Worm (Caenorhabditis elegans) whole organism, midembryonic: ENCODE data around the gene F42A9.9.
A peak's percentile ranks its signal among the peaks of the same experiment; 100 is the strongest.

ENCODE experiments used
- T22C8.4 ChIP-seq: fragments of 200-800 bp; sonication (Bioruptor generic); IDR thresholded peaks from 2 replicates; pipeline ENCODE4 v1.3.6; 2022; ENCODE audit warnings: missing genetic modification characterization, missing compliant biosample characterization
- cog-1 ChIP-seq: sonication (generic microtip); optimal IDR thresholded peaks from 2 replicates; lab custom pipeline; 2016; ENCODE audit warnings: missing genetic modification characterization, missing compliant biosample characterization
- flt-1 ChIP-seq: fragments of 200-800 bp; sonication (Bioruptor generic); IDR thresholded peaks from 2 replicates; pipeline ENCODE4 v1.3.6; 2022; ENCODE audit warnings: missing genetic modification characterization, missing compliant biosample characterization
- klf-2 ChIP-seq: fragments of 200-800 bp; sonication (Bioruptor generic); conservative IDR thresholded peaks from 2 replicates; pipeline ENCODE4 v1.3.6; 2022; ENCODE audit warnings: missing genetic modification reagents, missing genetic modification characterization, missing compliant biosample characterization
- med-1 ChIP-seq: sonication (generic microtip); optimal IDR thresholded peaks from 2 replicates; lab custom pipeline; 2017; ENCODE audit warnings: missing genetic modification characterization, mild to moderate bottlenecking, missing compliant biosample characterization, antibody characterized with exemption, missing genetic modification reagents; ENCODE audit not compliant: insufficient read depth
- ref-1 ChIP-seq: fragments of 200-800 bp; sonication (Bioruptor generic); conservative IDR thresholded peaks from 2 replicates; pipeline ENCODE4 v1.3.6; 2022; ENCODE audit warnings: missing genetic modification reagents, missing genetic modification characterization, missing compliant biosample characterization
- tab-1 ChIP-seq: fragments of 200-800 bp; sonication (Bioruptor generic); IDR thresholded peaks from 2 replicates; pipeline ENCODE4 v1.3.6; 2022; ENCODE audit warnings: missing genetic modification characterization, missing compliant biosample characterization
- ztf-23 ChIP-seq: fragments of 200-800 bp; sonication (Bioruptor generic); IDR thresholded peaks from 2 replicates; pipeline ENCODE4 v1.3.6; 2022; ENCODE audit warnings: missing genetic modification reagents, missing genetic modification characterization, missing compliant biosample characterization
- ztf-29 ChIP-seq: fragments of 200-800 bp; sonication (Bioruptor generic); IDR thresholded peaks from 2 replicates; pipeline ENCODE4 v1.3.6; 2022; ENCODE audit warnings: missing genetic modification reagents, missing genetic modification characterization, missing compliant biosample characterization

F42A9.9 gene

DNA sequence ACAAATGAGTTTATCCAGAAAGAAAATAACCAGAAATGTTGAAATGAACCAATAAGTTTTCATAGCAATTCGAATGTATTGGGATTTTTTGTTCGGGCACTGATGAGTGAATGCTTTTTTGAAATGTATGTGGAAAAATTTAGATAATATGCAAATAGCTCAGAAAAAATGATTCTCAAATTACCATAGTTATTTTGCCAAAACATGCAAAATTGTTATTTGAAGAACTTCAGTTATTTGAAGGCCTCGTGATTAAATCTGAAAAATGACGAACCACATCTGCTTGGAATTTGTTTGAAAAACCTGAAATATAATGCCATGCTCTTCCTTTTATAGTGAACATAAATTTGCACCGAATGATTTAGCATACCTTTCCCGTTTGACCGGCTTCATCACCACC is 19.5 kb upstream of the F42A9.9 start, which contains the start of gene C49C8.6:
TSS of gene C49C8.6 (minus strand) at position 101 of the 400 bp plus-strand sequence.
- no peak for TF ChIP-seq ref-1 (GFP tag; lab: Robert Waterston, UW)
- no peak for TF ChIP-seq cog-1
- no peak for TF ChIP-seq T22C8.4 (GFP tag; lab: Robert Waterston, UW)
- TF ChIP-seq klf-2: no peak
- TF ChIP-seq ztf-29 (GFP tag; lab: Robert Waterston, UW): no peak
- no peak for TF ChIP-seq tab-1 (GFP tag; lab: Robert Waterston, UW)
- no peak for TF ChIP-seq med-1
- no peak for TF ChIP-seq flt-1
- no peak for TF ChIP-seq ztf-23 (GFP tag; lab: Robert Waterston, UW)

DNA sequence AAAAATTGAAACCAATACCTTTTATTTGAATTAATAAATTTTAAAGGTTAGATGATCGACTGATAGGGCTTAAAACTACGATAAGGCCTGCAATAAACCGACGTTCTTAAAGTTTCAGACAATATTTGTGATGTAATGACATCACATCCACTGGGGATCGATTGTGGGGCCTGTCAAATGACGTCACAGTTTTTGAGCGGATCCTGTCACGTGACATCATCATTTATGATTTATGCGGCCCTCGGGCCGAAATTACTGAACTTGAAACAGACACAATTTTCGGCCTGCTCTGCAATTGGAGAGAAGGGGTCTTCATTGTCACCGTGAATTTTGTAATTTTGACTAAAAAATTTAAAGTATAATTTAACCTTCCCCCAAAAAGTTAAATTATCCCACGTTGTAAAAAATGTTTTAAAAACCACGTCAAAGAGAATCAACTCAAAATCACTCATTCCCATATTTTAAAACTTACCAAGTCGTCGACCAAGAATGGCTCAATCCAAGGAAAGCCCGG is 15.5 kb upstream of the F42A9.9 start, which contains the start of gene C49C8.1:
TSS of gene C49C8.1 (plus strand) at position 464 of the 514 bp plus-strand sequence.
- TF ChIP-seq ztf-29 (GFP tag; lab: Robert Waterston, UW) (no peak), med-1 (no peak), tab-1 (GFP tag; lab: Robert Waterston, UW) (no peak), ztf-23 (GFP tag; lab: Robert Waterston, UW) (no peak), T22C8.4 (GFP tag; lab: Robert Waterston, UW) (no peak), klf-2 (no peak), ref-1 (GFP tag; lab: Robert Waterston, UW) (no peak), flt-1 (no peak), cog-1 (no peak)

DNA sequence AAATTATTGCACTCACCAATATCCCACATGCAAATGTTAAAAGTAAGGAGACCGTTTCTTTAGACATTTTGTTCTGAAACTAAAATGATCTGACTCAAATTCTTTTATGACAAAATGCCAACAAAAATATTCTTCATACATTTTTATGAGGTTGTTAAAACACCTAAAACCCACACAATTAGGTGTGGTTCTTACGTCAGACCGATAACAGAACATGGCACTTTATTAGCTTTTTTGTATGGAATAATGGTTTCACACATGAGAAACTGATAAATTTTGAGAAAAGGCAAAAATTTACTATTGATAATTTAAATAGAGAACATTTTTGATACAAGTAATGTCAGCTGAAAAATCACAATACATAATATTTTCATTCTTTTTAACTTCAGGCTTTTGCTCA is 14.9 kb upstream of the F42A9.9 start, which contains the start of gene C49C8.5:
TSS of gene C49C8.5 (minus strand) at position 73 of the 400 bp plus-strand sequence.
- TF ChIP-seq ztf-23 (GFP tag; lab: Robert Waterston, UW) (no peak), med-1 (no peak), T22C8.4 (GFP tag; lab: Robert Waterston, UW) (no peak), flt-1 (no peak), ztf-29 (GFP tag; lab: Robert Waterston, UW) (no peak), klf-2 (no peak), ref-1 (GFP tag; lab: Robert Waterston, UW) (no peak), cog-1 (no peak), tab-1 (GFP tag; lab: Robert Waterston, UW) (no peak)

DNA sequence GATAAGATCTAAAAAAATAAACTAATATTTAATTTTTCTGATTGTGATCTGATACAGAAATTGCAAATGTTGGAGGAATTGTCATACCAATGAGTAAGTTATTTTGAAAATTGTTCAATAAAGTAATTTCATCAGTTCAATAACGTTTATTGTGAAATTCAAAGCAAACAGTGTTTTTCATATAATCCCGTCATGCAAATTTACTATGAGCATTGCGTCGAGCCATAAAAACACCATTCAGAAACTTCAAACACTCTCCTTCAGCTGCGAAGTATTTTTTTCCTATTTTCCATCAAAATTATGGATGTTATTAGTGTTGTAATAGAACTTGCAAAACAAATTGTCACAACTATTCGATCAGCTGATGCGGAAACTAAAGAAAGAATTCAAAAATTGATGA is 13.2 kb upstream of the F42A9.9 start, which contains the start of gene C49C8.8:
TSS of gene C49C8.8 (plus strand) at position 301 of the 400 bp plus-strand sequence.
- TF ChIP-seq ref-1 (GFP tag; lab: Robert Waterston, UW) (no peak), flt-1 (no peak), klf-2 (no peak), tab-1 (GFP tag; lab: Robert Waterston, UW) (no peak), cog-1 (no peak), T22C8.4 (GFP tag; lab: Robert Waterston, UW) (no peak), ztf-29 (GFP tag; lab: Robert Waterston, UW) (no peak), ztf-23 (GFP tag; lab: Robert Waterston, UW) (no peak), med-1 (no peak)

DNA sequence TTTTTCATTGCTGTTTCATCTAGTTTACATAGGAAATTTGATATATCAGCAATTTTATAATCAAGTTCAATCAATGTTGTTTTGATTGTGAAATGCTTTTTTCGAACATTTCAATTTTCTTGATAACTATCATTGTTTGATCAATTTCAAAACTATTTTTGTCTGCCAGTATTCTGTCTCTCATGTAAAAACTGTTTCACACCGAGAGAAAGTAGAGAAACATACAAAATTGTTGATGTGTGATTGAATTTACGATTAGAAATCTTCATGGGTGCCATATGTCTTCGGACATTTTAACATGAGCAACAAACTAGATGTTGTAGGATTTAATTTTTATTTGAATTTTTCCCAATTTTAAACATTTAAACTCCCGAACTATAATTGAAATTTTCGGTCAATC is 12.0 kb upstream of the F42A9.9 start, which contains the start of gene C49C8.2:
TSS of gene C49C8.2 (plus strand) at position 393 of the 400 bp plus-strand sequence.
- TF ChIP-seq klf-2: no peak
- no peak for TF ChIP-seq ztf-23 (GFP tag; lab: Robert Waterston, UW)

DNA sequence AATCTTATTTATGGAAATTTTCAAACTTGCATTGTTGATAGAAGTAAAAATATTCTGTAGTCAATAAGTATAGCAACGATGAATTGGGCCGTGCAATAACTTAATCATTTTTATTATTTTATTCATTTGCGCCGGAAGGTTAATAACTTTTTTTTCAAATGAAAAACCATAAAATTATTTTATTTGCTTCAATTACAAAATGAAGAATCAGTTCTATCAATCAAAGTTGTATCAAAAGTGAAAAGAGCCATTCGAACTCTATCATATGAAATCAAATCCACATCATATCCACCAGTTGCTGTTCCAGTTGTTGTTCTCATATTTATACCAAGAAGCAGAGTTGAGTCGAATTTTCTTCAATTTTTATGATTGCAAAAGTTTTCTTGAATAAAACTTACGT is 9.8 kb upstream of the F42A9.9 start, which contains the start of gene cyp-33E1:
TSS of gene cyp-33E1 (minus strand) at position 101 of the 400 bp plus-strand sequence.
- TF ChIP-seq klf-2 (no peak), ref-1 (GFP tag; lab: Robert Waterston, UW) (no peak), ztf-29 (GFP tag; lab: Robert Waterston, UW) (no peak), tab-1 (GFP tag; lab: Robert Waterston, UW) (no peak), cog-1 (no peak), flt-1 (no peak), med-1 (no peak), ztf-23 (GFP tag; lab: Robert Waterston, UW) (no peak), T22C8.4 (GFP tag; lab: Robert Waterston, UW) (no peak)

DNA sequence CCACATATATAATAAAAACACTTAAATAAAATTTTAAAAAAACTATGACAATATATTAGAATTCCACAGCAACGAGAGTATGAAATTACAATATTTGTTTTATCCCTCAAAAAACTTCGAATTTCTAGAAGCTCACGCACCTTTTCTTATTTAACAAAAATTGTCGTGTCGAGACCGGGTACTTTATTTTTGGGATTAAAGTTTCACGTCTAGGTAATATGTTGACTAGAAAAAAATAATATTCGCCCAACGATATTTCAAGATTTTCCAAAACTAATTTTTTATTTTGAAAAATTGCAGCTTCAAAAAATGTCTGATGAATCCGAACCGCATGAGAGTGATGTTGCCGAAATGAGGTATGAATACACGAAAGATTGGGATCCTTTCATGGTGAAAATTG is 5.8 kb upstream of the F42A9.9 start, which contains the start of gene C49C8.3:
TSS of gene C49C8.3 (plus strand) at position 301 of the 400 bp plus-strand sequence.
- TF ChIP-seq klf-2: no peak
- TF ChIP-seq cog-1: no peak
- TF ChIP-seq med-1: no peak
- TF ChIP-seq T22C8.4 (GFP tag; lab: Robert Waterston, UW): no peak
- TF ChIP-seq ref-1 (GFP tag; lab: Robert Waterston, UW): no peak
- TF ChIP-seq flt-1: no peak
- no peak for TF ChIP-seq ztf-23 (GFP tag; lab: Robert Waterston, UW)
- no peak for TF ChIP-seq tab-1 (GFP tag; lab: Robert Waterston, UW)
- TF ChIP-seq ztf-29 (GFP tag; lab: Robert Waterston, UW): no peak

DNA sequence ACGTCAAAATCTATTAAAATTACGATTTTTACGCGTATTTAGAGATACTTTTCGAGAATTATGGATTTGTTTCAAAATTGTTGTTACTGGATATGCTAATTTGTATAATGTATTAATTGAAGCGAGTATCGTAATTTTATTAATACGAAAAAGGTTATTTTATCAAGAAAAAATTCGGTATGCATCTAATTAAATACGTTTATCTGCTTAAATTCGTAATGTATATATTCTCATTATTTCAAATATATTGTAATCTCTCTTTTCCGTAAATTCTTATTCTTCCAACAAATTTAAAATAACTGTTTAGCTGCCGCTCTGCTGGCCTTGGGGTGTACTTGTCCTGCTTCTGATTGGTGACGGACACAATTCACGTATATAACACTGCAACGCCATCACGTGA is 7.6 kb downstream of the F42A9.9 start, which contains the start of gene dgk-4:
TSS of gene dgk-4 (plus strand) at position 301 of the 400 bp plus-strand sequence.
- TF ChIP-seq med-1 (no peak), ztf-23 (GFP tag; lab: Robert Waterston, UW) (no peak), ref-1 (GFP tag; lab: Robert Waterston, UW) (no peak), klf-2 (no peak), cog-1 (no peak), tab-1 (GFP tag; lab: Robert Waterston, UW) (no peak)

DNA sequence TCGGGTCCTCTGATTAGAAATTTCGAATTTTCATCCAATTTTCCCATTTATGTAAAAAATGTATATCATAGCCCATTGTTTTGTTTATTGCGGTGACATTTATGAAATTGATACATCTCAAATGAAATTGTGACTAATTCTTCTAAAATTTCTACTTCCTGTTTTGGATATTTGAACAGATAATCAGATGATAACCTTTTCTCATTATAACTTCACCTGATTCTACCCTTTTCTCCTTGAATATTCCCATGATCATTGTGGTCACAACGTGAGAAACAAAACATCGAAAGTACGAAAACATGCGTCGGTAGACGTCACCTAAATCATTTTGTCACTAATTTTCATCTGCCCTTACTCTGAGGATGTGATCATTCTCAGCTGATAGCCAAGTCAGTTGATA is 8.4 kb downstream of the F42A9.9 start:
- no peak for TF ChIP-seq klf-2
- TF ChIP-seq ztf-29 (GFP tag; lab: Robert Waterston, UW): no peak
- no peak for TF ChIP-seq ref-1 (GFP tag; lab: Robert Waterston, UW)
- no peak for TF ChIP-seq T22C8.4 (GFP tag; lab: Robert Waterston, UW)
- TF ChIP-seq cog-1: no peak
- TF ChIP-seq med-1: no peak
- TF ChIP-seq ztf-23 (GFP tag; lab: Robert Waterston, UW): no peak
- TF ChIP-seq tab-1 (GFP tag; lab: Robert Waterston, UW): no peak
- no peak for TF ChIP-seq flt-1

DNA sequence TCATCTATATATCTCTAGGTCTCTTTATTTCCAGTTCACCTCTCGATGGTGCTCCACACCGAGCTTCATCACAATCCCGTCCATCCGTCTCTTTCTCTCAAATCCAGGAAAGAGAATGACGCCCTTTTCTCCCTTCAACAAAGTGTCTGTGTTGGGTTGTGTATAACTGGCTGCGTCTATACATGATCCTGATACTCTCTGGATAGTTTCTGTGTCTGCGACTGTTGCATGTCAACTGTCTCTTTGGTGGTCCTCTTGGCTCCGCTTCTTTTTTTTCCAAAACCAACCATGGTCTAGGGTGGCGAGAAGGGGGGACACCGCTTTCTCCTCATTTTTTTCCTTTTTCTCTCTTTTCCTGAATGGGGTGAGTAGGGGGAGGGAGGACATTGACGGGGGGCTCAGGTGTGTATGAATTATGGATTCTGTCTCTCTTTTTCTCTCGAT is 9.0 kb downstream of the F42A9.9 start:
- TF ChIP-seq flt-1 (0 out of 2 replicates have a peak, but pooled peaks have one; percentile 5), med-1 (no peak), ref-1 (GFP tag; lab: Robert Waterston, UW) (no peak), ztf-23 (GFP tag; lab: Robert Waterston, UW) (0 out of 2 replicates have a peak, but pooled peaks have one; percentile 43), ztf-29 (GFP tag; lab: Robert Waterston, UW) (no peak)
